Worm (Caenorhabditis elegans): ENCODE data around the gene ncs-1.

Gene ncs-1

DNA sequence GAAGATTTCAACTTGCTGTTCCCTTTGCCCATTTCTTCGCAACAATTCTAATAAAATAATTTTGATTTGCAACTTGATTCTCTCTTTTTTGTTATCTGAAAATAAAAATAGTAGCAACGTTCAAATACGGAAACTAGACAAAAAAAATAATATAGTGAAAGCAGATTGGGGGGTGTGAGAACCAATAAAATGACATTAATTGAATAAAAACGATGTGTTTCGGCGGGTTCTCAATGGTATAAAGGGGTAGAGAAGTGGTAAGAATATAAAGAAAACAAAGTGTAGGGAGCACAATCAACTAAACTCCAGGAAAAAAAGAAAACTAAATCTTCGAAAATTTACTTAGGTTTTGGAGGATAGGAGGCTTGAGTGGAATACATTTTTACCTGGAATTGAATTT lies at the start of gene ncs-1:
TSS of gene ncs-1 (minus strand) at position 101 of the 400 bp plus-strand sequence.
- TF ChIP-seq unc-30 (tag; optimal IDR thresholded peaks at IDR 0.05) (no peak), dpl-1 (GFP tag; optimal IDR thresholded peaks at IDR 0.05) (no peak), nhr-85 (tag) (no peak), blmp-1 (tag; optimal IDR thresholded peaks at IDR 0.05) (no peak), dsc-1 (tag; optimal IDR thresholded peaks at IDR 0.05) (no peak), nhr-84 (tag; optimal IDR thresholded peaks at IDR 0.05) (no peak), nhr-77 (tag; optimal IDR thresholded peaks at IDR 0.05) (no peak), fkh-10 (GFP tag; optimal IDR thresholded peaks at IDR 0.05) (no peak), swsn-7 (tag; optimal IDR thresholded peaks at IDR 0.05) (no peak), lin-15B (tag; optimal IDR thresholded peaks at IDR 0.05) (no peak), egl-27 (tag; optimal IDR thresholded peaks at IDR 0.05) (no peak)

DNA sequence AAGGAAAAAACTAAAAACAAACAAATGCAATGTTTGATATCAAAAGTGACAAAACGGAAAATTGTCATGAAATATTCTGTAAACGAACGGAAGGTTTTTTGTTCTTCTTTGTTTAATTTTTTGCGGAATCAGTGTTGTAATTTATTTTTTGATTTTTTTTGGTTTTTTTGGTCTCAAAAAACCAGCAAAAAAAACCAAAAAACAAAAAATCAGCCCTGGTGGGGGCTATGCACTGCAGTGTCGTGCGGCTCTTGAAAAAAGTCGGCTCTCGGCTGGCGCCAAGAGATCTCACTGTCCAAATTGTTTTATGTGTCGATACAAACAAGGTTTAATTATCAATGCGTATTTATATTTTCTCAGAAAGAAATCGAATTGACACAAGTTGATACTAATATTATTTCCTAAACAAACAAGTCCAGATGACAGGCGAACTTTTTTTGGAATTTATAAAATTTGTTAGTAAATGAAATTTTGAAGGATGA lies 49.4 kb upstream of the ncs-1 start:
- TF ChIP-seq nhr-84 (tag; optimal IDR thresholded peaks at IDR 0.05) (no peak), pag-3 (tag; optimal IDR thresholded peaks at IDR 0.05; ENCODE audit: borderline replicate concordance, insufficient read depth) (no peak), efl-3 (GFP tag; optimal IDR thresholded peaks at IDR 0.05) (no peak), C04F5.9 (tag; optimal IDR thresholded peaks at IDR 0.05) (peak; percentile 6), isw-1 (GFP tag; IDR thresholded peaks at IDR 0.05) (no peak), sptf-1 (tag; optimal IDR thresholded peaks at IDR 0.05) (no peak), fkh-8 (tag; optimal IDR thresholded peaks at IDR 0.05) (no peak), unc-62 (GFP tag; optimal IDR thresholded peaks at IDR 0.05) (no peak), hlh-4 (tag; optimal IDR thresholded peaks at IDR 0.05) (no peak), ets-5 (GFP tag; IDR thresholded peaks at IDR 0.05) (no peak), vab-15 (tag; optimal IDR thresholded peaks at IDR 0.05) (no peak), snpc-4 (tag; optimal IDR thresholded peaks at IDR 0.05) (no peak), lin-15B (tag; optimal IDR thresholded peaks at IDR 0.05) (no peak), lsy-2 (tag; optimal IDR thresholded peaks at IDR 0.05) (peak in 1 of 2 experiments; percentile 31), elt-3 (tag; optimal IDR thresholded peaks at IDR 0.05) (no peak), dsc-1 (tag; optimal IDR thresholded peaks at IDR 0.05) (no peak), elt-2 (tag; optimal IDR thresholded peaks at IDR 0.05) (peak; percentile 53), irx-1 (tag; optimal IDR thresholded peaks at IDR 0.05) (no peak), nhr-19 (GFP tag; conservative IDR thresholded peaks at IDR 0.05) (peak; percentile 48), ceh-88 (GFP tag; IDR thresholded peaks at IDR 0.05) (peak; percentile 23; the same call in 1 of the 2 replicates), lin-35 (GFP tag; optimal IDR thresholded peaks at IDR 0.05) (peak in 1 of 2 experiments; percentile 52), mef-2 (tag; optimal IDR thresholded peaks at IDR 0.05) (no peak), mab-9 (GFP tag; IDR thresholded peaks at IDR 0.05) (no peak), swsn-7 (tag; optimal IDR thresholded peaks at IDR 0.05) (no peak), pqm-1 (tag; optimal IDR thresholded peaks at IDR 0.05) (no peak), C34B4.2 (tag; optimal IDR thresholded peaks at IDR 0.05) (no peak), aha-1 (tag; optimal IDR thresholded peaks at IDR 0.05) (no peak), egl-13 (tag; optimal IDR thresholded peaks at IDR 0.05) (no peak), pax-3 (tag; optimal IDR thresholded peaks at IDR 0.05) (peak; percentile 48), nhr-237 (tag; optimal IDR thresholded peaks at IDR 0.05) (no peak), ztf-4 (tag; optimal IDR thresholded peaks at IDR 0.05) (no peak), ztf-11 (tag; optimal IDR thresholded peaks at IDR 0.05) (no peak), blmp-1 (tag; optimal IDR thresholded peaks at IDR 0.05) (peak; percentile 4), C16A3.4 (tag; optimal IDR thresholded peaks at IDR 0.05) (peak; percentile 30), ceh-90 (tag; optimal IDR thresholded peaks at IDR 0.05) (no peak), zag-1 (tag; optimal IDR thresholded peaks at IDR 0.05) (no peak), xbp-1 (tag; optimal IDR thresholded peaks at IDR 0.05) (no peak), F16B12.6 (tag; optimal IDR thresholded peaks at IDR 0.05) (no peak), fkh-10 (GFP tag; optimal IDR thresholded peaks at IDR 0.05) (no peak), lin-39 (tag; optimal IDR thresholded peaks at IDR 0.05) (no peak), unc-30 (tag; optimal IDR thresholded peaks at IDR 0.05) (no peak), ceh-63 (GFP tag; optimal IDR thresholded peaks at IDR 0.05) (no peak), lir-3 (tag; optimal IDR thresholded peaks at IDR 0.05; ENCODE audit: poor library complexity) (peak; percentile 19), nhr-85 (tag) (peak; percentile 84), nhr-77 (tag; optimal IDR thresholded peaks at IDR 0.05) (no peak), tbx-2 (tag; optimal IDR thresholded peaks at IDR 0.05) (no peak), ama-1 (optimal IDR thresholded peaks at IDR 0.05) (peak; percentile 90), dpl-1 (GFP tag; optimal IDR thresholded peaks at IDR 0.05) (no peak), lin-14 (GFP tag; optimal IDR thresholded peaks at IDR 0.05) (no peak)
